Worm (Caenorhabditis elegans) whole organism, L3 larva: ENCODE results near the gene C50H2.5.

Experiments
- ZK546.5 ChIP-seq: sonication (generic microtip); optimal IDR thresholded peaks from 2 replicates; lab custom pipeline; 2017; ENCODE audit warnings: missing biosample characterization, missing genetic modification characterization
- ama-1 ChIP-seq: fragments of 150-350 bp; optimal IDR thresholded peaks from 2 replicates; lab custom pipeline; 2018
- ceh-28 ChIP-seq: fragments of 150-350 bp; optimal IDR thresholded peaks from 2 replicates; lab custom pipeline; 2014; ENCODE audit warnings: missing biosample characterization, missing genetic modification reagents, missing genetic modification characterization
- egl-27 ChIP-seq: sonication (generic microtip); optimal IDR thresholded peaks from 4 replicates; lab custom pipeline; 2017; ENCODE audit warnings: missing biosample characterization, missing genetic modification reagents, missing genetic modification characterization
- eor-1 ChIP-seq, 2 experiments: fragments of 150-350 bp; optimal IDR thresholded peaks; 2 replicates each; lab custom pipeline; 2014 to 2018; ENCODE audit warnings: missing biosample characterization in 2 of 2, missing genetic modification characterization in 2 of 2
- fkh-10 ChIP-seq: sonication (generic microtip); optimal IDR thresholded peaks from 2 replicates; lab custom pipeline; 2017; ENCODE audit warnings: missing biosample characterization, missing genetic modification reagents, missing genetic modification characterization
- lin-15B ChIP-seq: fragments of 150-350 bp; optimal IDR thresholded peaks from 2 replicates; lab custom pipeline; 2014; ENCODE audit warnings: missing biosample characterization, missing genetic modification characterization
- nhr-237 ChIP-seq: fragments of 150-350 bp; optimal IDR thresholded peaks from 2 replicates; lab custom pipeline; 2014; ENCODE audit warnings: missing biosample characterization, missing genetic modification characterization
- snpc-4 ChIP-seq: fragments of 150-350 bp; optimal IDR thresholded peaks from 2 replicates; lab custom pipeline; 2014; ENCODE audit warnings: missing biosample characterization, missing genetic modification characterization
- unc-62 ChIP-seq: fragments of 150-350 bp; sonication (generic microtip); optimal IDR thresholded peaks from 4 replicates; lab custom pipeline; 2014; ENCODE audit warnings: missing biosample characterization, missing genetic modification reagents, missing genetic modification characterization

DNA sequence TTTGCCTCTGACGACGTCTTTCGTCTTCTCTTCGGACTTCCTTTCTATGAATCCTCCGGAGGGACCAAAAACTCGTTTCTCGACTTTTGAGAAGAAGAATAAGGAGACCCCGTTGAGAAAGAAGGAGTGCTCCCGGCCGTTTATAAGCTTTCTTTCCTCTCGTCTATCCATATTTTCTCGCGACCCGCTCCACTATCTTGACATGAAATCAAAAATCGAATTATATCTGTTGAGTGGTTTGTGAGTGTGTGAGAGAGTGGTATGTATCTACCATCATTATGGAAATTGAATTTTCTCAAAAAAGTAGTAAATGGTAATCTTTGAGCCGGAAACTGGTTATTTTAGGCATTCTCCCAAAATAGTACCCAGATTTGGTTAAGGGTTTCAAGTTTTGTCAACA, 7.3 kb upstream of the C50H2.5 start:
- TF ChIP-seq fkh-10 = no peak
- TF ChIP-seq snpc-4 (tag; lab: Kevin White, UChicago) = no peak
- TF ChIP-seq ceh-28 (tag; lab: Kevin White, UChicago) = no peak
- no peak for TF ChIP-seq lin-15B (tag; lab: Kevin White, UChicago)
- no peak for TF ChIP-seq ZK546.5 (tag; lab: Kevin White, UChicago)
- no peak for TF ChIP-seq ama-1
- TF ChIP-seq nhr-237 (tag; lab: Kevin White, UChicago) = no peak
- TF ChIP-seq unc-62 = no peak
- no peak for TF ChIP-seq egl-27 (tag; lab: Kevin White, UChicago)
- TF ChIP-seq eor-1 (tag; optimal IDR thresholded peaks at IDR 0.05; lab: Kevin White, UChicago) = no peak
